Worm (Caenorhabditis elegans): Measurements from ENCODE around the gene C04C11.25.

ce11 chrX:13977439-13978118, 37.7 kb downstream of the C04C11.25 start, which contains the start of gene F48F7.6:
- TF ChIP-seq ama-1 (optimal IDR thresholded peaks at IDR 0.05) (peak; percentile 1), nhr-23 (tag; optimal IDR thresholded peaks at IDR 0.05) (no peak), nhr-77 (tag; optimal IDR thresholded peaks at IDR 0.05) (no peak), ceh-82 (tag; optimal IDR thresholded peaks at IDR 0.05) (no peak), ztf-11 (tag; optimal IDR thresholded peaks at IDR 0.05) (no peak)

Measured in whole organism, L2 larva.